Fruit fly (Drosophila melanogaster) whole organism, prepupa: ENCODE results near the gene csw.
A peak's percentile ranks its signal among the peaks of the same experiment; 100 is the strongest.

Source experiments
- Blimp-1 ChIP-seq: fragments of 200-800 bp; sonication (Bioruptor generic); optimal IDR thresholded peaks from 3 replicates; lab custom pipeline; 2017; ENCODE audit warnings: missing biosample characterization, missing genetic modification characterization, mild to moderate bottlenecking, moderate library complexity, missing genetic modification reagents
- CG10631 ChIP-seq: fragments of 200-800 bp; sonication (Bioruptor generic); optimal IDR thresholded peaks from 2 replicates; lab custom pipeline; 2016; ENCODE audit warnings: missing biosample characterization, missing genetic modification characterization
- CG10669 ChIP-seq: fragments of 200-800 bp; sonication (Bioruptor generic); optimal IDR thresholded peaks from 3 replicates; lab custom pipeline; 2018; ENCODE audit warnings: missing biosample characterization, mild to moderate bottlenecking, missing genetic modification characterization, moderate library complexity
- CG11294 ChIP-seq: fragments of 200-800 bp; sonication (Bioruptor generic); IDR thresholded peaks from 2 replicates; pipeline ENCODE4 v1.3.6; 2022; ENCODE audit warnings: missing biosample characterization, missing genetic modification characterization
- CG11762 ChIP-seq: fragments of 200-800 bp; sonication (Bioruptor generic); optimal IDR thresholded peaks from 3 replicates; lab custom pipeline; 2016; ENCODE audit warnings: missing biosample characterization, missing genetic modification characterization; ENCODE audit not compliant: insufficient read depth
- CG15336 ChIP-seq: fragments of 200-800 bp; sonication (Bioruptor generic); IDR thresholded peaks from 2 replicates; pipeline ENCODE4 v1.3.6; 2022; ENCODE audit warnings: missing biosample characterization, missing genetic modification characterization
- CG1621 ChIP-seq: fragments of 200-800 bp; sonication (Bioruptor generic); optimal IDR thresholded peaks from 3 replicates; lab custom pipeline; 2018; ENCODE audit warnings: missing biosample characterization, mild to moderate bottlenecking, missing genetic modification characterization
- CG16779 ChIP-seq: fragments of 200-800 bp; sonication (Bioruptor generic); optimal IDR thresholded peaks from 3 replicates; lab custom pipeline; 2017; ENCODE audit warnings: missing biosample characterization, mild to moderate bottlenecking, missing genetic modification characterization
- CG3032 ChIP-seq: fragments of 200-800 bp; optimal IDR thresholded peaks from 2 replicates; lab custom pipeline; 2019; ENCODE audit warnings: missing biosample characterization, mild to moderate bottlenecking, missing genetic modification characterization, moderate library complexity
- CG31627 ChIP-seq: fragments of 200-800 bp; sonication (Bioruptor generic); optimal IDR thresholded peaks from 3 replicates; lab custom pipeline; 2016; ENCODE audit warnings: missing biosample characterization, missing genetic modification characterization
- CG32006 ChIP-seq: fragments of 200-800 bp; sonication (Bioruptor generic); optimal IDR thresholded peaks from 3 replicates; lab custom pipeline; 2017; ENCODE audit warnings: missing biosample characterization, mild to moderate bottlenecking, missing genetic modification characterization
- CG3919 ChIP-seq: fragments of 200-800 bp; sonication (Bioruptor generic); optimal IDR thresholded peaks from 3 replicates; lab custom pipeline; 2016; ENCODE audit warnings: missing biosample characterization, missing genetic modification characterization
- CG4318 ChIP-seq: fragments of 200-800 bp; sonication (Bioruptor generic); optimal IDR thresholded peaks from 3 replicates; lab custom pipeline; 2017; ENCODE audit warnings: missing biosample characterization, mild to moderate bottlenecking, missing genetic modification characterization
- CG6163 ChIP-seq: fragments of 200-800 bp; sonication (Bioruptor generic); IDR thresholded peaks from 3 replicates; pipeline ENCODE4 v1.3.6; 2022; ENCODE audit warnings: missing biosample characterization, missing genetic modification characterization
- CG6808 ChIP-seq: fragments of 200-800 bp; sonication (Bioruptor generic); optimal IDR thresholded peaks from 3 replicates; lab custom pipeline; 2017; ENCODE audit warnings: missing biosample characterization, missing genetic modification characterization, mild to moderate bottlenecking, moderate library complexity, missing genetic modification reagents
- CG8119 ChIP-seq: fragments of 200-800 bp; sonication (Bioruptor generic); IDR thresholded peaks from 3 replicates; pipeline ENCODE4 v1.3.6; 2022; ENCODE audit warnings: missing biosample characterization, missing genetic modification characterization
- CG8632 ChIP-seq: fragments of 200-800 bp; sonication (Bioruptor generic); optimal IDR thresholded peaks from 3 replicates; lab custom pipeline; 2016; ENCODE audit warnings: missing biosample characterization, missing genetic modification characterization
- Eip75B ChIP-seq: fragments of 200-800 bp; sonication (Bioruptor generic); optimal IDR thresholded peaks from 3 replicates; lab custom pipeline; 2016; ENCODE audit warnings: missing biosample characterization, missing genetic modification characterization
- Eip78C ChIP-seq: fragments of 200-800 bp; sonication (Bioruptor generic); peaks from one replicate; lab custom pipeline; 2016; ENCODE audit warnings: missing biosample characterization, missing genetic modification characterization
- Eip93F ChIP-seq: fragments of 200-800 bp; sonication (Bioruptor generic); optimal IDR thresholded peaks from 2 replicates; lab custom pipeline; 2016; ENCODE audit warnings: missing biosample characterization, mild to moderate bottlenecking, missing genetic modification characterization
- Gug ChIP-seq: fragments of 200-800 bp; sonication (Bioruptor generic); IDR thresholded peaks from 2 replicates; pipeline ENCODE4 v1.3.6; 2022; ENCODE audit warnings: missing biosample characterization, missing genetic modification characterization
- Hr39 ChIP-seq: fragments of 200-800 bp; sonication (Bioruptor generic); optimal IDR thresholded peaks from 2 replicates; lab custom pipeline; 2016; ENCODE audit warnings: missing biosample characterization, missing genetic modification characterization
- Hr4 ChIP-seq: fragments of 200-800 bp; sonication (Bioruptor generic); optimal IDR thresholded peaks from 3 replicates; lab custom pipeline; 2016; ENCODE audit warnings: missing biosample characterization, missing genetic modification characterization
- Met ChIP-seq: fragments of 200-800 bp; sonication (Bioruptor generic); optimal IDR thresholded peaks from 3 replicates; lab custom pipeline; 2016; ENCODE audit warnings: missing biosample characterization, missing genetic modification characterization
- OdsH ChIP-seq: fragments of 200-800 bp; sonication (Bioruptor generic); optimal IDR thresholded peaks from 3 replicates; lab custom pipeline; 2016; ENCODE audit warnings: missing biosample characterization, missing genetic modification characterization
- Sox102F ChIP-seq: fragments of 200-800 bp; sonication (Bioruptor generic); optimal IDR thresholded peaks from 2 replicates; lab custom pipeline; 2016; ENCODE audit warnings: missing biosample characterization, mild to moderate bottlenecking, missing genetic modification characterization
- Sox14 ChIP-seq: fragments of 200-800 bp; sonication (Bioruptor generic); optimal IDR thresholded peaks from 3 replicates; lab custom pipeline; 2016; ENCODE audit warnings: missing biosample characterization, missing genetic modification characterization
- Sox15 ChIP-seq: fragments of 200-800 bp; sonication (Bioruptor generic); optimal IDR thresholded peaks from 3 replicates; lab custom pipeline; 2016; ENCODE audit warnings: missing biosample characterization, missing genetic modification characterization
- acj6 ChIP-seq: fragments of 200-800 bp; sonication (Bioruptor generic); optimal IDR thresholded peaks from 3 replicates; lab custom pipeline; 2016; ENCODE audit warnings: missing biosample characterization, missing genetic modification characterization
- cyc ChIP-seq: fragments of 200-800 bp; sonication (Bioruptor generic); optimal IDR thresholded peaks from 3 replicates; lab custom pipeline; 2016; ENCODE audit warnings: missing biosample characterization, missing genetic modification characterization
- dac ChIP-seq: fragments of 200-800 bp; sonication (Bioruptor generic); optimal IDR thresholded peaks from 2 replicates; lab custom pipeline; 2017; ENCODE audit warnings: missing biosample characterization, mild to moderate bottlenecking, missing genetic modification characterization
- dsx ChIP-seq: fragments of 200-800 bp; optimal IDR thresholded peaks from 3 replicates; lab custom pipeline; 2019; ENCODE audit warnings: missing biosample characterization, mild to moderate bottlenecking, missing genetic modification characterization, moderate library complexity; ENCODE audit not compliant: poor library complexity, severe bottlenecking
- eg ChIP-seq: fragments of 200-800 bp; sonication (Bioruptor generic); IDR thresholded peaks from 3 replicates; pipeline ENCODE4 v1.3.6; 2022; ENCODE audit warnings: missing biosample characterization, missing genetic modification characterization
- esn ChIP-seq: fragments of 200-800 bp; sonication (Bioruptor generic); optimal IDR thresholded peaks from 2 replicates; lab custom pipeline; 2016; ENCODE audit warnings: missing biosample characterization, mild to moderate bottlenecking, missing genetic modification characterization, moderate library complexity
- fd59A ChIP-seq: fragments of 200-800 bp; sonication (Bioruptor generic); optimal IDR thresholded peaks from 2 replicates; lab custom pipeline; 2017; ENCODE audit warnings: missing biosample characterization, mild to moderate bottlenecking, missing genetic modification characterization, missing genetic modification reagents
- fd85E ChIP-seq: fragments of 200-800 bp; sonication (Bioruptor generic); optimal IDR thresholded peaks from 3 replicates; lab custom pipeline; 2016; ENCODE audit warnings: missing biosample characterization, missing genetic modification characterization
- lz ChIP-seq: fragments of 200-800 bp; sonication (Bioruptor generic); optimal IDR thresholded peaks from 3 replicates; lab custom pipeline; 2016; ENCODE audit warnings: missing biosample characterization, missing genetic modification characterization
- net ChIP-seq: fragments of 200-800 bp; sonication (Bioruptor generic); optimal IDR thresholded peaks from 3 replicates; lab custom pipeline; 2016; ENCODE audit warnings: missing biosample characterization, missing genetic modification characterization
- pdm3 ChIP-seq: fragments of 200-800 bp; sonication (Bioruptor generic); optimal IDR thresholded peaks from 3 replicates; lab custom pipeline; 2016; ENCODE audit warnings: missing biosample characterization, missing genetic modification characterization
- salr ChIP-seq, 2 experiments: fragments of 200-800 bp; sonication (Bioruptor generic); optimal IDR thresholded peaks; 3 replicates each; lab custom pipeline; 2016 to 2018; ENCODE audit warnings: missing biosample characterization in 2 of 2, missing genetic modification characterization in 2 of 2, mild to moderate bottlenecking in 1 of 2
- spab ChIP-seq: fragments of 200-800 bp; sonication (Bioruptor generic); optimal IDR thresholded peaks from 2 replicates; lab custom pipeline; 2017; ENCODE audit warnings: missing biosample characterization, mild to moderate bottlenecking, missing genetic modification characterization, missing genetic modification reagents
- ss ChIP-seq, 2 experiments: fragments of 200-800 bp; sonication (Bioruptor generic); optimal IDR thresholded peaks; 2 replicates in 1 of 2; 3 replicates in 1 of 2; lab custom pipeline; 2017 to 2018; ENCODE audit warnings: mild to moderate bottlenecking in 2 of 2, missing biosample characterization in 2 of 2, missing genetic modification characterization in 2 of 2, moderate library complexity in 1 of 2
- svp ChIP-seq: fragments of 200-800 bp; sonication (Bioruptor generic); peaks from one replicate; lab custom pipeline; 2016; ENCODE audit warnings: missing biosample characterization, missing genetic modification characterization
- topi ChIP-seq: fragments of 200-800 bp; sonication (Bioruptor generic); optimal IDR thresholded peaks from 3 replicates; lab custom pipeline; 2016; ENCODE audit warnings: missing biosample characterization, missing genetic modification characterization
- vri ChIP-seq: fragments of 200-800 bp; sonication (Bioruptor generic); optimal IDR thresholded peaks from 3 replicates; lab custom pipeline; 2016; ENCODE audit warnings: missing biosample characterization, mild to moderate bottlenecking, missing genetic modification characterization

csw gene

dm6 chrX:2140487-2140886 lies 46.5 kb downstream of the csw start (continued):
- TF ChIP-seq Blimp-1 (GFP tag; lab: Kevin White, UChicago), result no peak
- no peak for TF ChIP-seq CG11762 (GFP tag; lab: Kevin White, UChicago)
- no peak for TF ChIP-seq fd59A (GFP tag; lab: Kevin White, UChicago)

- peak; percentile 30 for TF ChIP-seq topi (GFP tag; lab: Kevin White, UChicago)
- peak; percentile 20 for TF ChIP-seq CG31627 (GFP tag; lab: Kevin White, UChicago)
- no peak for TF ChIP-seq spab (GFP tag; lab: Kevin White, UChicago)
- peak; percentile 37 for TF ChIP-seq acj6 (GFP tag; lab: Kevin White, UChicago)
- peak; percentile 63 for TF ChIP-seq Eip78C (GFP tag; lab: Kevin White, UChicago)
- peak; percentile 13 for TF ChIP-seq pdm3 (GFP tag; lab: Kevin White, UChicago)
- TF ChIP-seq net (GFP tag; lab: Kevin White, UChicago), result peak; percentile 2
- no peak for TF ChIP-seq cyc (GFP tag; lab: Kevin White, UChicago)
- TF ChIP-seq Eip75B, result peak; percentile 33
- peak; percentile 21 for TF ChIP-seq lz (GFP tag; lab: Kevin White, UChicago)
- TF ChIP-seq vri, result peak; percentile 20
- TF ChIP-seq Met (GFP tag; lab: Kevin White, UChicago), result no peak
- TF ChIP-seq CG8119 (GFP tag; lab: Robert Waterston, UW), result 0 out of 3 replicates have a peak, but pooled peaks have one; percentile 23
- TF ChIP-seq Hr39 (GFP tag; lab: Kevin White, UChicago), result peak; percentile 39
- peak; percentile 26 for TF ChIP-seq Hr4 (GFP tag; lab: Kevin White, UChicago)
- TF ChIP-seq CG11294 (GFP tag; lab: Robert Waterston, UW), result no peak
- peak; percentile 53; the same call in 1 of the 3 replicates for TF ChIP-seq eg (GFP tag; lab: Robert Waterston, UW)
- peak; percentile 28 for TF ChIP-seq dsx
- TF ChIP-seq CG6163, result peak; percentile 45; the same call in 1 of the 3 replicates
- TF ChIP-seq OdsH (GFP tag; lab: Kevin White, UChicago), result peak; percentile 10
- peak; percentile 35 for TF ChIP-seq esn (GFP tag; lab: Kevin White, UChicago)
- TF ChIP-seq CG16779, result no peak
- TF ChIP-seq CG15336 (GFP tag; lab: Robert Waterston, UW), result peak; percentile 63
These were observed 47.3 kb downstream of the csw start, which contains the start of gene D2hgdh for dm6 chrX:2141159-2141853. D2hgdh (plus strand) TSS chrX:2141489.

DNA sequence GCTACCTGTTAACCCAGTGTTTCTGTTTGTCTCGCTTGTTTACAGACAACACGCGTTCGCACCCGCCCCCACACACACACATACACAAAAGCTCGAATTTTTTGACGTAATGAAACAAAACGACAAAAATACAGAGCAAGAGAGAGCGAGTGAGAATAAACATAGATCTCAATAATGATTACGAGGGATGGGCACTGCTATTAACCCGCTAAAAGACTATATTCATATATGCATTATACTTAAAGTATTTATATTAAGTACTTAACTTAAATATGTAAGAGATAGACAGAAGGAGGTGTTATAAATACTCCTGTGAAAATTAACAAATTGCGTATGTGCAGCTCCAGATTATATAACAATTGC lies 47.8 kb downstream of the csw start:
- TF ChIP-seq CG3032 (tag; lab: Kevin White, UChicago) (peak; percentile 36), svp (GFP tag; lab: Kevin White, UChicago) (peak; percentile 75), CG4318 (GFP tag; lab: Kevin White, UChicago) (no peak), ss (GFP tag; optimal IDR thresholded peaks at IDR 0.05; lab: Kevin White, UChicago) (peak in 1 of 2 experiments; percentile 64), CG3919 (peak; percentile 42), net (GFP tag; lab: Kevin White, UChicago) (peak; percentile 6), spab (GFP tag; lab: Kevin White, UChicago) (no peak), fd59A (GFP tag; lab: Kevin White, UChicago) (no peak), fd85E (no peak), OdsH (GFP tag; lab: Kevin White, UChicago) (peak; percentile 14), CG8632 (peak; percentile 37), Eip93F (GFP tag; lab: Kevin White, UChicago) (no peak), Sox15 (GFP tag; lab: Kevin White, UChicago) (no peak), acj6 (GFP tag; lab: Kevin White, UChicago) (no peak), CG8119 (GFP tag; lab: Robert Waterston, UW) (no peak), vri (peak; percentile 85), Gug (no peak), esn (GFP tag; lab: Kevin White, UChicago) (peak; percentile 42), CG10669 (GFP tag; lab: Kevin White, UChicago) (peak; percentile 12), CG6808 (GFP tag; lab: Kevin White, UChicago) (peak; percentile 53), CG16779 (peak; percentile 1), Hr4 (GFP tag; lab: Kevin White, UChicago) (peak; percentile 41), CG1621 (tag; lab: Kevin White, UChicago) (no peak), Sox102F (GFP tag; lab: Kevin White, UChicago) (peak; percentile 52), pdm3 (GFP tag; lab: Kevin White, UChicago) (peak; percentile 9), CG10631 (GFP tag; lab: Kevin White, UChicago) (peak; percentile 30), dac (GFP tag; lab: Kevin White, UChicago) (no peak), salr (GFP tag; optimal IDR thresholded peaks at IDR 0.05; lab: Kevin White, UChicago) (peak in 1 of 2 experiments; percentile 18), CG32006 (peak; percentile 50), eg (GFP tag; lab: Robert Waterston, UW) (peak; percentile 59), Sox14 (GFP tag; lab: Kevin White, UChicago) (no peak)
